Worm (Caenorhabditis elegans) whole organism, early embryonic: Measurements from ENCODE around the gene F44E2.4.
A peak's percentile ranks its signal among the peaks of the same experiment; 100 is the strongest.

ENCODE experiments used
- B0310.2 ChIP-seq: sonication (generic microtip); optimal IDR thresholded peaks from 2 replicates; lab custom pipeline; 2016; ENCODE audit warnings: mild to moderate bottlenecking, missing genetic modification characterization, missing compliant biosample characterization
- F13C5.2 ChIP-seq: sonication (generic microtip); optimal IDR thresholded peaks from 2 replicates; lab custom pipeline; 2017; ENCODE audit warnings: mild to moderate bottlenecking, missing genetic modification characterization, inconsistent platforms, missing compliant biosample characterization
- aly-1 ChIP-seq: sonication (generic microtip); optimal IDR thresholded peaks from 2 replicates; lab custom pipeline; 2016; ENCODE audit warnings: missing genetic modification characterization, missing compliant biosample characterization
- ama-1 ChIP-seq: fragments of 150-350 bp; optimal IDR thresholded peaks from 2 replicates; lab custom pipeline; 2014
- ceh-13 ChIP-seq: fragments of 200-800 bp; sonication (Bioruptor generic); optimal IDR thresholded peaks from 2 replicates; lab custom pipeline; 2018; ENCODE audit warnings: mild to moderate bottlenecking, missing genetic modification characterization, missing compliant biosample characterization
- flt-1 ChIP-seq: fragments of 200-800 bp; sonication (Bioruptor generic); IDR thresholded peaks from 2 replicates; pipeline ENCODE4 v1.3.6; 2022; ENCODE audit warnings: missing genetic modification characterization, missing compliant biosample characterization
- hmbx-1 ChIP-seq: sonication (generic microtip); optimal IDR thresholded peaks from 2 replicates; lab custom pipeline; 2016; ENCODE audit warnings: mild to moderate bottlenecking, missing genetic modification characterization, missing compliant biosample characterization
- hmg-4 ChIP-seq: fragments of 200-800 bp; sonication (Bioruptor generic); optimal IDR thresholded peaks from 2 replicates; lab custom pipeline; 2018; ENCODE audit warnings: mild to moderate bottlenecking, missing genetic modification characterization, missing compliant biosample characterization
- hnd-1 ChIP-seq: sonication (generic microtip); optimal IDR thresholded peaks from 2 replicates; lab custom pipeline; 2016; ENCODE audit warnings: missing genetic modification characterization, missing compliant biosample characterization
- pes-1 ChIP-seq: fragments of 200-800 bp; sonication (Bioruptor generic); IDR thresholded peaks from 2 replicates; pipeline ENCODE4 v1.3.6; 2022; ENCODE audit warnings: missing genetic modification reagents, missing genetic modification characterization, missing compliant biosample characterization
- tbx-11 ChIP-seq: fragments of 200-800 bp; sonication (Bioruptor generic); IDR thresholded peaks from 2 replicates; pipeline ENCODE4 v1.3.6; 2022; ENCODE audit warnings: missing genetic modification characterization, missing compliant biosample characterization
- tbx-37 ChIP-seq: fragments of 200-800 bp; sonication (Bioruptor generic); conservative IDR thresholded peaks from 2 replicates; pipeline ENCODE4 v1.3.6; 2022; ENCODE audit warnings: missing genetic modification reagents, missing genetic modification characterization, missing compliant biosample characterization
- tra-4 ChIP-seq: sonication (generic microtip); optimal IDR thresholded peaks from 2 replicates; lab custom pipeline; 2017; ENCODE audit warnings: missing genetic modification characterization, missing compliant biosample characterization

DNA sequence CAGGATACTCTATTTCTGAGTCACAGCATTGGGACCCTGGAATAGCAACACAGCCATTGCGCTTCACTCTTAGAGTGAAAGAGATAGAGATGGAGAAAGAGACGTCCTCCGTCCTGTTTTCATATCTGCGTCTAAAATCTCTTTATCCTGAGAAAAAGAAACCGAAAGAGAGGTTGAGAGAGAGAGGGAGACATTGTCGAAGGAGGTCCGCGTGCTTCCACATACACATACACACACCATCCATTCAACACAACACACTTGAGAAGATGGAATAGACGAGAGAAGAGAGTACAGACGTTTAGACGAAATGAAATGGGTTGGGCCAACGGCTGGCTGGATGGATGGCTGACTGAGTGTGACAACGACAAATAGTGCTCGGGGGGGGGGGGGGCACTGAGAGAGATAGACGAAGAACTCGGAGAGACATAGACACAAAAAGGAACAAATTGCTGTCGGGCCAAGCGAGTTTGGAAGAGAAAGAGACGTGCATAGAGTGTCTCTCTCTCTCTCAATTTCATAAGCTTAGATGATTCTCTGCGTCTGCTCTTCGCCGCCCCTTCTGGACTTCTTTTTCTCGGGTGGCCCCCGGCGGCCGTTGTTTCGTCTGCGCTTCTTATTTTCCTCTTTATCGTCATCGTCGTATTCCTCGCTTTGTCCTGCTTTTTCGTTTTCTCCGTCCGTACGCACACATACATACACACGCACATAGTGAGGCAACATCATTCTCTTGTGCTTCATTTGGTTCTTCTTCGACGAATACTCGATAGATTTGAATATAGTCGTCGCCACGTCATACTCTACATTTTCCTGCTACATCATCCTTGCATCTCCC, 38.0 kb downstream of the F44E2.4 start, which contains the start of gene F54F2.6:
- no peak for TF ChIP-seq ceh-13
- no peak for TF ChIP-seq ama-1 (lab: Kevin White, UChicago)
- TF ChIP-seq hmbx-1 (tag; lab: Kevin White, UChicago), result no peak
- TF ChIP-seq tbx-37 (GFP tag; lab: Robert Waterston, UW), result no peak
- no peak for TF ChIP-seq tbx-11 (GFP tag; lab: Robert Waterston, UW)
- TF ChIP-seq hnd-1 (tag; lab: Kevin White, UChicago), result no peak
- peak; percentile 0 for TF ChIP-seq flt-1 (GFP tag; lab: Robert Waterston, UW)
- TF ChIP-seq F13C5.2, result peak; percentile 0
- no peak for TF ChIP-seq aly-1 (tag; lab: Kevin White, UChicago)
- peak; percentile 14 for TF ChIP-seq B0310.2
- TF ChIP-seq pes-1 (GFP tag; lab: Robert Waterston, UW), result 0 out of 2 replicates have a peak, but pooled peaks have one; percentile 48
- TF ChIP-seq hmg-4, result peak; percentile 63
- no peak for TF ChIP-seq tra-4
